Fruit fly (Drosophila melanogaster) whole organism, pupa: ENCODE data around the gene Klp64D.

Source experiments
- CG10348 ChIP-seq: fragments of 200-800 bp; sonication (Bioruptor generic); IDR thresholded peaks from 2 replicates; pipeline ENCODE4 v1.3.6; 2022; ENCODE audit warnings: missing biosample characterization, missing genetic modification characterization
- CG12605 ChIP-seq: fragments of 200-800 bp; sonication (Bioruptor generic); IDR thresholded peaks from 2 replicates; pipeline ENCODE4 v1.3.6; 2022; ENCODE audit warnings: missing biosample characterization, missing genetic modification characterization
- CG13204 ChIP-seq: fragments of 200-800 bp; sonication (Bioruptor generic); optimal IDR thresholded peaks from 2 replicates; lab custom pipeline; 2018; ENCODE audit warnings: missing biosample characterization, mild to moderate bottlenecking, missing genetic modification characterization, moderate library complexity
- CG14655 ChIP-seq: fragments of 200-800 bp; sonication (Bioruptor generic); optimal IDR thresholded peaks from 3 replicates; lab custom pipeline; 2017; ENCODE audit warnings: mild to moderate bottlenecking, missing biosample characterization, missing genetic modification reagents, missing genetic modification characterization
- CG15710 ChIP-seq: fragments of 200-800 bp; sonication (Bioruptor generic); optimal IDR thresholded peaks from 2 replicates; lab custom pipeline; 2018; ENCODE audit warnings: missing biosample characterization, mild to moderate bottlenecking, missing genetic modification characterization, moderate library complexity
- CG17806 ChIP-seq: fragments of 200-800 bp; sonication (Bioruptor generic); optimal IDR thresholded peaks from 2 replicates; lab custom pipeline; 2018; ENCODE audit warnings: missing biosample characterization, mild to moderate bottlenecking, missing genetic modification characterization, moderate library complexity
- CG32121 ChIP-seq: fragments of 200-800 bp; sonication (Bioruptor generic); IDR thresholded peaks from 2 replicates; pipeline ENCODE4 v1.3.6; 2022; ENCODE audit warnings: missing biosample characterization, missing genetic modification characterization
- CG34367 ChIP-seq: fragments of 200-800 bp; sonication (Bioruptor generic); optimal IDR thresholded peaks from 2 replicates; lab custom pipeline; 2018; ENCODE audit warnings: missing biosample characterization, mild to moderate bottlenecking, missing genetic modification characterization
- CG4496 ChIP-seq: fragments of 200-800 bp; sonication (Bioruptor generic); IDR thresholded peaks from 3 replicates; pipeline ENCODE4 v1.3.6; 2022; ENCODE audit warnings: missing biosample characterization, missing genetic modification characterization
- CG8159 ChIP-seq: fragments of 200-800 bp; sonication (Bioruptor generic); optimal IDR thresholded peaks from 3 replicates; lab custom pipeline; 2018; ENCODE audit warnings: missing biosample characterization, mild to moderate bottlenecking, missing genetic modification characterization, moderate library complexity
- CG8301 ChIP-seq: fragments of 200-800 bp; sonication (Bioruptor generic); optimal IDR thresholded peaks from 2 replicates; lab custom pipeline; 2018; ENCODE audit warnings: missing biosample characterization, mild to moderate bottlenecking, missing genetic modification characterization
- CG9948 ChIP-seq: fragments of 200-800 bp; sonication (Bioruptor generic); optimal IDR thresholded peaks from 2 replicates; lab custom pipeline; 2018; ENCODE audit warnings: missing biosample characterization, mild to moderate bottlenecking, missing genetic modification characterization, moderate library complexity
- D1 ChIP-seq: fragments of 200-800 bp; sonication (Bioruptor generic); optimal IDR thresholded peaks from 2 replicates; lab custom pipeline; 2018; ENCODE audit warnings: missing biosample characterization, mild to moderate bottlenecking, missing genetic modification characterization, moderate library complexity
- EcR ChIP-seq: fragments of 200-800 bp; sonication (Bioruptor generic); optimal IDR thresholded peaks from 3 replicates; lab custom pipeline; 2019; ENCODE audit warnings: missing biosample characterization, missing genetic modification characterization, mild to moderate bottlenecking, moderate library complexity, missing genetic modification reagents
- Ets98B ChIP-seq: fragments of 200-800 bp; sonication (Bioruptor generic); IDR thresholded peaks from 2 replicates; pipeline ENCODE4 v1.3.6; 2022; ENCODE audit warnings: missing biosample characterization, missing genetic modification characterization
- Pif1A ChIP-seq: fragments of 200-800 bp; sonication (Bioruptor generic); optimal IDR thresholded peaks from 3 replicates; lab custom pipeline; 2016; ENCODE audit warnings: missing biosample characterization, missing genetic modification characterization
- Pif1B ChIP-seq: fragments of 200-800 bp; sonication (Bioruptor generic); optimal IDR thresholded peaks from 3 replicates; lab custom pipeline; 2016; ENCODE audit warnings: missing biosample characterization, missing genetic modification characterization
- Snoo ChIP-seq: fragments of 200-800 bp; sonication (Bioruptor generic); optimal IDR thresholded peaks from 3 replicates; lab custom pipeline; 2017; ENCODE audit warnings: missing biosample characterization, mild to moderate bottlenecking, missing genetic modification characterization, inconsistent platforms
- fd96Ca ChIP-seq: fragments of 200-800 bp; sonication (Bioruptor generic); IDR thresholded peaks from 3 replicates; pipeline ENCODE4 v1.3.6; 2022; ENCODE audit warnings: missing biosample characterization, missing genetic modification characterization
- gl ChIP-seq: fragments of 200-800 bp; sonication (Bioruptor generic); optimal IDR thresholded peaks from 2 replicates; lab custom pipeline; 2018; ENCODE audit warnings: missing biosample characterization, mild to moderate bottlenecking, missing genetic modification characterization
- rn ChIP-seq: fragments of 200-800 bp; sonication (Bioruptor generic); IDR thresholded peaks from 2 replicates; pipeline ENCODE4 v1.3.6; 2022; ENCODE audit warnings: missing biosample characterization, missing genetic modification characterization

Klp64D gene

DNA sequence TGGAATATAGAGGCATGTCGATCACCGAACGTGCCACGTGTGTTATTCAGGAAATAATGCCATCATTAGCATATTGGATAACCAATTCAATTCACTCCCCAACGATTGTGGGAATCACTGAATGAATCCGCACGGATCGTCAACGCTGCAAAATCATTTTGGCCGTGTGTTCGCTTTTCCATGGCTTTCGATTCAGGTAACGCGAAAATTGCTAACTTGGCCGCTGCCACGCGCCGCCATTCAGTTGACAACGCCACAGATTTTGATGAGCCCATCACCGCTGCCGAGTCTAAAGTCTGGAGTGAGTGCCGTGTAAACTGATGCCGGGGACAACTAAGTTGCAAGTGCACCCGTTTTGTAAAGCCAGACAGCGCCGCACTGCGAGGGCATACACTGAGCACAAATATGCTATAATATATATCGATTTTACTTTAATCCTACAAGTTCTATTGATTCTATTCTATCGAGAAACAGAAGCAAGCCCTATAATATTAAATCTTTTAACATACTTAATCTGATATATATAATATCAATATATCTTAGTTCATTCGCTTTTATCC is 9.4 kb downstream of the Klp64D start:
- TF ChIP-seq CG8301 (tag; lab: Kevin White, UChicago), result peak; percentile 35
- TF ChIP-seq CG8159 (tag; lab: Kevin White, UChicago), result peak; percentile 38
- no peak for TF ChIP-seq CG10348
- TF ChIP-seq Pif1B, result no peak
- TF ChIP-seq CG9948 (tag; lab: Kevin White, UChicago), result peak; percentile 42
- peak; percentile 11 for TF ChIP-seq Pif1A (GFP tag; lab: Kevin White, UChicago)
- no peak for TF ChIP-seq Snoo (tag; lab: Kevin White, UChicago)
- TF ChIP-seq, all 21 proteins: peak for 4

DNA sequence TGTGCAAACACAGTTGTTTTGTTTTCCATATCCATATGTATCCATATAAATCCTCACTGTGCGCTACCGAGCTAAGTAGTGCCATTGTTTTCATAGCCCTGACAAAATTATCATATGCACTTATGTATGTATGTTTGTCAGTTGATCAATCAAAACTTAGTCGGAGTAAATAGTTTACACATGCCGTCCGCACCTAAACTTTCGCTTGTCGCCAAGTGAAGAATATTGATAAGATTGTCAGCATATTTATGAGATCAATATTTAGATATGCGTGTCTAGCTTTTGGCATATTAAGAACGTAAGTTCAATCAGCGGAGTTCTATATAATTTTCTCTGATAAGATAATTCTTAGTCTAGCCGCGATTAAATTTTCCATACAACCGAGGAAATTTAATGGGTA is 10.2 kb downstream of the Klp64D start:
- TF ChIP-seq CG14655 (GFP tag; lab: Kevin White, UChicago) (no peak), CG8301 (tag; lab: Kevin White, UChicago) (no peak), CG15710 (tag; lab: Kevin White, UChicago) (no peak), Snoo (tag; lab: Kevin White, UChicago) (no peak), Ets98B (GFP tag; lab: Robert Waterston, UW) (no peak), EcR (GFP tag; lab: Kevin White, UChicago) (no peak)

- TF ChIP-seq CG8301 (tag; lab: Kevin White, UChicago) (no peak), gl (tag; lab: Kevin White, UChicago) (no peak), CG12605 (GFP tag; lab: Robert Waterston, UW) (no peak), rn (GFP tag; lab: Robert Waterston, UW) (no peak), Pif1B (no peak), CG32121 (GFP tag; lab: Robert Waterston, UW) (no peak), EcR (GFP tag; lab: Kevin White, UChicago) (no peak), CG17806 (tag; lab: Kevin White, UChicago) (no peak), CG15710 (tag; lab: Kevin White, UChicago) (no peak), CG14655 (GFP tag; lab: Kevin White, UChicago) (no peak)
These were observed 16.1 kb downstream of the Klp64D start for dm6 chr3L:5342909-5343710.

DNA sequence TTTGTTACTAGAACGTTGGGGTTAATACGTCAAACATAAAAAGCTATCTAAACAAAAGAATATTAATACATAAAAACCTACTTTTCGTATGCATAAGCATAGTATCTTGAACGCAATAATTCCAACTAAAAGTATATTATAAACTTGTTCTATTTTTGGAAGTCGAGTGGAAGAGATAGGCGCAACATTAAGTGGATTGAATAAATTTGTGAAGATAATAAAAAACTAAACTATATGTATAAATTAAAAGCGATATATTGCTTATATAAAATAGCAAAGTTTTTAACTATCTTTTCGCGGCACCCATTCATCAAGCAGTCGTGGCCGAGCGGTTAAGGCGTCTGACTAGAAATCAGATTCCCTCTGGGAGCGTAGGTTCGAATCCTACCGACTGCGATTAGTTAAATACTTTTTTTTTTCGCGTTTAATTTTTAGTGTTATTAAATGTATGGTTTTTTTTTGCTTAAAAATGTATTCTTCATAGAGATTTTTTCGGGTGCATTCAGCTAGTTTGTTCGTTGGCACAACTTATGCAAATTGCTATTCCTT is 17.3 kb downstream of the Klp64D start:
- TF ChIP-seq rn (GFP tag; lab: Robert Waterston, UW), result no peak
- TF ChIP-seq EcR (GFP tag; lab: Kevin White, UChicago), result no peak
- TF ChIP-seq CG8159 (tag; lab: Kevin White, UChicago), result no peak
- TF ChIP-seq CG10348, result no peak
- no peak for TF ChIP-seq fd96Ca (GFP tag; lab: Robert Waterston, UW)
- no peak for TF ChIP-seq gl (tag; lab: Kevin White, UChicago)
- TF ChIP-seq CG13204, result no peak
- TF ChIP-seq Pif1A (GFP tag; lab: Kevin White, UChicago), result no peak
- no peak for TF ChIP-seq Pif1B

- TF ChIP-seq CG17806 (tag; lab: Kevin White, UChicago) (no peak), D1 (tag; lab: Kevin White, UChicago) (no peak), CG4496 (GFP tag; lab: Robert Waterston, UW) (no peak), EcR (GFP tag; lab: Kevin White, UChicago) (no peak)
These were observed 29.7 kb downstream of the Klp64D start for dm6 chr3L:5329460-5329859.

DNA sequence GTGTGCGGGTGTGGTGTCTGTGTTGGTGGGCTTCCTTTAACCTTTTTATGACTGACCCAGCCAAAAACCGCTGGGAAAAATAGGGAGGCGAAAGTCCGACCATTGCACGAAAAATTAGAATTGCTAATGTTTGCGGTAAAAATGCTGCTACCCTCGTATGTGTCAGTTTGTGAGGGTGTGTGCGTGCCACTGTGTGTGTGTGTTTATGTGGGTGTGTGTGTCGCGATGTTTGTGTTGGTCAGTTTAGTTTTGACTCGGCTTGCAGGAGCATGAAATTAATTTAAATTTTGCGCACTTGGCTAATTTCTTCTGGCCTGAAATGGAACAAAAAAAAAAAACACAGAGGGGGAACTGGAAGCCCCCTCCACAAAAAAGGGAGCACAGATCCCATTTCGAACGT is 31.4 kb downstream of the Klp64D start:
- no peak for TF ChIP-seq CG9948 (tag; lab: Kevin White, UChicago)
- TF ChIP-seq CG8301 (tag; lab: Kevin White, UChicago), result no peak
- no peak for TF ChIP-seq gl (tag; lab: Kevin White, UChicago)
- no peak for TF ChIP-seq CG10348
- no peak for TF ChIP-seq Pif1B
- TF ChIP-seq CG34367, result no peak
